Fruit fly (Drosophila melanogaster) whole organism, pupa: ENCODE measurements around the gene Grip.

Experiments
- CG10348 ChIP-seq: fragments of 200-800 bp; sonication (Bioruptor generic); IDR thresholded peaks from 2 replicates; pipeline ENCODE4 v1.3.6; 2022; ENCODE audit warnings: missing biosample characterization, missing genetic modification characterization
- CG12605 ChIP-seq: fragments of 200-800 bp; sonication (Bioruptor generic); IDR thresholded peaks from 2 replicates; pipeline ENCODE4 v1.3.6; 2022; ENCODE audit warnings: missing biosample characterization, missing genetic modification characterization
- CG13204 ChIP-seq: fragments of 200-800 bp; sonication (Bioruptor generic); optimal IDR thresholded peaks from 2 replicates; lab custom pipeline; 2018; ENCODE audit warnings: missing biosample characterization, mild to moderate bottlenecking, missing genetic modification characterization, moderate library complexity
- CG14655 ChIP-seq: fragments of 200-800 bp; sonication (Bioruptor generic); optimal IDR thresholded peaks from 3 replicates; lab custom pipeline; 2017; ENCODE audit warnings: mild to moderate bottlenecking, missing biosample characterization, missing genetic modification reagents, missing genetic modification characterization
- CG15710 ChIP-seq: fragments of 200-800 bp; sonication (Bioruptor generic); optimal IDR thresholded peaks from 2 replicates; lab custom pipeline; 2018; ENCODE audit warnings: missing biosample characterization, mild to moderate bottlenecking, missing genetic modification characterization, moderate library complexity
- CG17806 ChIP-seq: fragments of 200-800 bp; sonication (Bioruptor generic); optimal IDR thresholded peaks from 2 replicates; lab custom pipeline; 2018; ENCODE audit warnings: missing biosample characterization, mild to moderate bottlenecking, missing genetic modification characterization, moderate library complexity
- CG32121 ChIP-seq: fragments of 200-800 bp; sonication (Bioruptor generic); IDR thresholded peaks from 2 replicates; pipeline ENCODE4 v1.3.6; 2022; ENCODE audit warnings: missing biosample characterization, missing genetic modification characterization
- CG34367 ChIP-seq: fragments of 200-800 bp; sonication (Bioruptor generic); optimal IDR thresholded peaks from 2 replicates; lab custom pipeline; 2018; ENCODE audit warnings: missing biosample characterization, mild to moderate bottlenecking, missing genetic modification characterization
- CG4496 ChIP-seq: fragments of 200-800 bp; sonication (Bioruptor generic); IDR thresholded peaks from 3 replicates; pipeline ENCODE4 v1.3.6; 2022; ENCODE audit warnings: missing biosample characterization, missing genetic modification characterization
- CG8159 ChIP-seq: fragments of 200-800 bp; sonication (Bioruptor generic); optimal IDR thresholded peaks from 3 replicates; lab custom pipeline; 2018; ENCODE audit warnings: missing biosample characterization, mild to moderate bottlenecking, missing genetic modification characterization, moderate library complexity
- CG8301 ChIP-seq: fragments of 200-800 bp; sonication (Bioruptor generic); optimal IDR thresholded peaks from 2 replicates; lab custom pipeline; 2018; ENCODE audit warnings: missing biosample characterization, mild to moderate bottlenecking, missing genetic modification characterization
- CG9948 ChIP-seq: fragments of 200-800 bp; sonication (Bioruptor generic); optimal IDR thresholded peaks from 2 replicates; lab custom pipeline; 2018; ENCODE audit warnings: missing biosample characterization, mild to moderate bottlenecking, missing genetic modification characterization, moderate library complexity
- D1 ChIP-seq: fragments of 200-800 bp; sonication (Bioruptor generic); optimal IDR thresholded peaks from 2 replicates; lab custom pipeline; 2018; ENCODE audit warnings: missing biosample characterization, mild to moderate bottlenecking, missing genetic modification characterization, moderate library complexity
- EcR ChIP-seq: fragments of 200-800 bp; sonication (Bioruptor generic); optimal IDR thresholded peaks from 3 replicates; lab custom pipeline; 2019; ENCODE audit warnings: missing biosample characterization, missing genetic modification characterization, mild to moderate bottlenecking, moderate library complexity, missing genetic modification reagents
- Ets98B ChIP-seq: fragments of 200-800 bp; sonication (Bioruptor generic); IDR thresholded peaks from 2 replicates; pipeline ENCODE4 v1.3.6; 2022; ENCODE audit warnings: missing biosample characterization, missing genetic modification characterization
- Pif1A ChIP-seq: fragments of 200-800 bp; sonication (Bioruptor generic); optimal IDR thresholded peaks from 3 replicates; lab custom pipeline; 2016; ENCODE audit warnings: missing biosample characterization, missing genetic modification characterization
- Pif1B ChIP-seq: fragments of 200-800 bp; sonication (Bioruptor generic); optimal IDR thresholded peaks from 3 replicates; lab custom pipeline; 2016; ENCODE audit warnings: missing biosample characterization, missing genetic modification characterization
- Snoo ChIP-seq: fragments of 200-800 bp; sonication (Bioruptor generic); optimal IDR thresholded peaks from 3 replicates; lab custom pipeline; 2017; ENCODE audit warnings: missing biosample characterization, mild to moderate bottlenecking, missing genetic modification characterization, inconsistent platforms
- fd96Ca ChIP-seq: fragments of 200-800 bp; sonication (Bioruptor generic); IDR thresholded peaks from 3 replicates; pipeline ENCODE4 v1.3.6; 2022; ENCODE audit warnings: missing biosample characterization, missing genetic modification characterization
- gl ChIP-seq: fragments of 200-800 bp; sonication (Bioruptor generic); optimal IDR thresholded peaks from 2 replicates; lab custom pipeline; 2018; ENCODE audit warnings: missing biosample characterization, mild to moderate bottlenecking, missing genetic modification characterization
- rn ChIP-seq: fragments of 200-800 bp; sonication (Bioruptor generic); IDR thresholded peaks from 2 replicates; pipeline ENCODE4 v1.3.6; 2022; ENCODE audit warnings: missing biosample characterization, missing genetic modification characterization

The Grip gene

dm6 chrX:5973389-5974025, 7.4 kb downstream of the Grip start:
- no peak for TF ChIP-seq CG13204
- no peak for TF ChIP-seq EcR
- no peak for TF ChIP-seq D1 (tag; lab: Kevin White, UChicago)
- TF ChIP-seq CG4496 (GFP tag; lab: Robert Waterston, UW): peak; percentile 58; the same call in 1 of the 3 replicates
- TF ChIP-seq rn (GFP tag; lab: Robert Waterston, UW): 0 out of 2 replicates have a peak, but pooled peaks have one; percentile 5
- TF ChIP-seq CG15710 (tag; lab: Kevin White, UChicago): peak; percentile 79
- TF ChIP-seq Pif1A (GFP tag; lab: Kevin White, UChicago): peak; percentile 28
- TF ChIP-seq Snoo (tag; lab: Kevin White, UChicago): peak; percentile 19
- peak; percentile 57 for TF ChIP-seq CG8301
- peak; percentile 79 for TF ChIP-seq CG8159
- TF ChIP-seq CG32121 (GFP tag; lab: Robert Waterston, UW): peak; percentile 17; the same call in 1 of the 2 replicates
- peak; percentile 76 for TF ChIP-seq CG34367 (tag; lab: Kevin White, UChicago)
- TF ChIP-seq CG10348: no peak
- peak; percentile 73 for TF ChIP-seq CG9948
- peak; percentile 32; the same call in 1 of the 2 replicates for TF ChIP-seq CG12605 (GFP tag; lab: Robert Waterston, UW)
- peak; percentile 59 for TF ChIP-seq CG14655 (GFP tag; lab: Kevin White, UChicago)
- TF ChIP-seq Pif1B (GFP tag; lab: Kevin White, UChicago): peak; percentile 35
- no peak for TF ChIP-seq Ets98B
- peak; percentile 44; the same call in 1 of the 3 replicates for TF ChIP-seq fd96Ca (GFP tag; lab: Robert Waterston, UW)
- TF ChIP-seq gl (tag; lab: Kevin White, UChicago): peak; percentile 42
- peak; percentile 74 for TF ChIP-seq CG17806 (tag; lab: Kevin White, UChicago)
- TF ChIP-seq, all 21 proteins: peak for 16

- TF ChIP-seq CG17806 (tag; lab: Kevin White, UChicago) (peak; percentile 12), CG4496 (GFP tag; lab: Robert Waterston, UW) (no peak), rn (GFP tag; lab: Robert Waterston, UW) (no peak), Ets98B (no peak), CG13204 (no peak), CG10348 (no peak), CG9948 (peak; percentile 29), Pif1B (GFP tag; lab: Kevin White, UChicago) (peak; percentile 11), D1 (tag; lab: Kevin White, UChicago) (no peak), CG12605 (GFP tag; lab: Robert Waterston, UW) (no peak), gl (tag; lab: Kevin White, UChicago) (no peak), CG34367 (tag; lab: Kevin White, UChicago) (peak; percentile 15), Pif1A (GFP tag; lab: Kevin White, UChicago) (no peak), CG14655 (GFP tag; lab: Kevin White, UChicago) (peak; percentile 9), CG32121 (GFP tag; lab: Robert Waterston, UW) (no peak), fd96Ca (GFP tag; lab: Robert Waterston, UW) (no peak), CG8301 (peak; percentile 16), EcR (peak; percentile 72), CG15710 (tag; lab: Kevin White, UChicago) (peak; percentile 14), CG8159 (peak; percentile 40), Snoo (tag; lab: Kevin White, UChicago) (no peak)
Observed at dm6 chrX:5974358-5975143, 8.5 kb downstream of the Grip start.

- TF ChIP-seq CG8301 (no peak), CG32121 (GFP tag; lab: Robert Waterston, UW) (peak; percentile 57; the same call in 1 of the 2 replicates), CG12605 (GFP tag; lab: Robert Waterston, UW) (no peak), CG13204 (no peak), CG15710 (tag; lab: Kevin White, UChicago) (no peak), Snoo (tag; lab: Kevin White, UChicago) (no peak), EcR (no peak), Pif1B (GFP tag; lab: Kevin White, UChicago) (no peak), Pif1A (GFP tag; lab: Kevin White, UChicago) (no peak), CG34367 (tag; lab: Kevin White, UChicago) (no peak), Ets98B (peak; percentile 36; the same call in 1 of the 2 replicates), CG17806 (tag; lab: Kevin White, UChicago) (no peak), rn (GFP tag; lab: Robert Waterston, UW) (peak; percentile 10; the same call in 1 of the 2 replicates), CG14655 (GFP tag; lab: Kevin White, UChicago) (no peak), D1 (tag; lab: Kevin White, UChicago) (no peak), fd96Ca (GFP tag; lab: Robert Waterston, UW) (peak; percentile 16; the same call in 1 of the 3 replicates), CG9948 (no peak), gl (tag; lab: Kevin White, UChicago) (no peak), CG4496 (GFP tag; lab: Robert Waterston, UW) (0 out of 3 replicates have a peak, but pooled peaks have one; percentile 31), CG10348 (no peak), CG8159 (no peak)
Observed at dm6 chrX:5977113-5977512, 11.0 kb downstream of the Grip start.

dm6 chrX:5977769-5978168, 11.7 kb downstream of the Grip start:
- TF ChIP-seq CG8301: no peak
- TF ChIP-seq CG8159: no peak
- TF ChIP-seq Pif1B (GFP tag; lab: Kevin White, UChicago): no peak
- TF ChIP-seq CG12605 (GFP tag; lab: Robert Waterston, UW): peak; percentile 49
- peak; percentile 50; the same call in 1 of the 2 replicates for TF ChIP-seq rn (GFP tag; lab: Robert Waterston, UW)
- TF ChIP-seq CG4496 (GFP tag; lab: Robert Waterston, UW): peak; percentile 75; the same call in 2 of the 3 replicates
- peak; percentile 67 for TF ChIP-seq fd96Ca (GFP tag; lab: Robert Waterston, UW)
- no peak for TF ChIP-seq CG13204
- TF ChIP-seq Ets98B: peak; percentile 71
- TF ChIP-seq CG32121 (GFP tag; lab: Robert Waterston, UW): peak; percentile 83
- TF ChIP-seq CG15710 (tag; lab: Kevin White, UChicago): no peak
- no peak for TF ChIP-seq CG34367 (tag; lab: Kevin White, UChicago)
